Worm (Caenorhabditis elegans): ENCODE measurements around the gene Y57G11C.14.

The Y57G11C.14 gene

ce11 chrIV:14786374-14787136 lies 12.6 kb upstream of the Y57G11C.14 start, which contains the start of gene melo-1:
TSS of gene melo-1 (plus strand) at chrIV:14787031.
- TF ChIP-seq jun-1 (tag; optimal IDR thresholded peaks at IDR 0.05) (no peak), ZK546.5 (tag; optimal IDR thresholded peaks at IDR 0.05) (no peak), nhr-77 (tag; optimal IDR thresholded peaks at IDR 0.05) (no peak), fos-1 (tag; optimal IDR thresholded peaks at IDR 0.05) (no peak), ceh-82 (tag; optimal IDR thresholded peaks at IDR 0.05) (no peak), lsy-12 (tag; optimal IDR thresholded peaks at IDR 0.05) (no peak), elt-2 (tag; optimal IDR thresholded peaks at IDR 0.05) (peak; percentile 48), R02D3.7 (tag; optimal IDR thresholded peaks at IDR 0.05) (no peak), aly-2 (tag; optimal IDR thresholded peaks at IDR 0.05) (no peak), pha-4 (tag; optimal IDR thresholded peaks at IDR 0.05) (peak; percentile 76), nhr-28 (tag; optimal IDR thresholded peaks at IDR 0.05) (no peak), ama-1 (optimal IDR thresholded peaks at IDR 0.05) (no peak), nhr-76 (tag; optimal IDR thresholded peaks at IDR 0.05) (no peak), lin-15B (tag; optimal IDR thresholded peaks at IDR 0.05) (peak; percentile 42), nhr-25 (tag; optimal IDR thresholded peaks at IDR 0.05) (peak; percentile 22), mml-1 (tag; optimal IDR thresholded peaks at IDR 0.05) (no peak), tbx-2 (tag; optimal IDR thresholded peaks at IDR 0.05) (no peak), ztf-4 (tag; optimal IDR thresholded peaks at IDR 0.05) (no peak), zag-1 (tag; optimal IDR thresholded peaks at IDR 0.05) (no peak), nhr-12 (tag; optimal IDR thresholded peaks at IDR 0.05) (no peak), fkh-2 (tag; optimal IDR thresholded peaks at IDR 0.05) (no peak), nfya-1 (tag; optimal IDR thresholded peaks at IDR 0.05; ENCODE audit: insufficient read depth) (peak; percentile 81), egl-5 (tag; optimal IDR thresholded peaks at IDR 0.05) (no peak), ceh-16 (tag; optimal IDR thresholded peaks at IDR 0.05) (no peak), nhr-23 (tag; optimal IDR thresholded peaks at IDR 0.05) (peak; percentile 34), snpc-4 (tag; optimal IDR thresholded peaks at IDR 0.05) (peak; percentile 42), sea-2 (GFP tag; optimal IDR thresholded peaks at IDR 0.05) (no peak), hmg-11 (tag; optimal IDR thresholded peaks at IDR 0.05) (peak; percentile 73), elt-1 (tag; optimal IDR thresholded peaks at IDR 0.05) (no peak), pqm-1 (tag; optimal IDR thresholded peaks at IDR 0.05) (peak; percentile 2), ceh-28 (tag; optimal IDR thresholded peaks at IDR 0.05) (peak; percentile 28), ztf-11 (tag; optimal IDR thresholded peaks at IDR 0.05) (no peak), nhr-43 (tag; optimal IDR thresholded peaks at IDR 0.05; ENCODE audit: poor library complexity, severe bottlenecking) (no peak), fkh-10 (GFP tag; optimal IDR thresholded peaks at IDR 0.05) (no peak), ceh-9 (tag; optimal IDR thresholded peaks at IDR 0.05) (no peak)

- TF ChIP-seq nhr-77 (tag; optimal IDR thresholded peaks at IDR 0.05) (no peak), lin-15B (tag; optimal IDR thresholded peaks at IDR 0.05) (no peak), mml-1 (tag; optimal IDR thresholded peaks at IDR 0.05) (no peak), nhr-28 (tag; optimal IDR thresholded peaks at IDR 0.05) (no peak), pha-4 (tag; optimal IDR thresholded peaks at IDR 0.05) (peak; percentile 16), elt-2 (tag; optimal IDR thresholded peaks at IDR 0.05) (peak; percentile 23), elt-1 (tag; optimal IDR thresholded peaks at IDR 0.05) (no peak), skn-1 (tag; optimal IDR thresholded peaks at IDR 0.05) (no peak), lsy-12 (tag; optimal IDR thresholded peaks at IDR 0.05) (peak; percentile 10), ceh-28 (tag; optimal IDR thresholded peaks at IDR 0.05) (peak; percentile 28), aly-2 (tag; optimal IDR thresholded peaks at IDR 0.05) (no peak), nfya-1 (tag; optimal IDR thresholded peaks at IDR 0.05; ENCODE audit: insufficient read depth) (no peak), zag-1 (tag; optimal IDR thresholded peaks at IDR 0.05) (no peak), mdl-1 (tag; optimal IDR thresholded peaks at IDR 0.05) (no peak), ceh-82 (tag; optimal IDR thresholded peaks at IDR 0.05) (no peak), sea-2 (GFP tag; optimal IDR thresholded peaks at IDR 0.05) (no peak), unc-39 (tag; optimal IDR thresholded peaks at IDR 0.05) (no peak), nhr-25 (tag; optimal IDR thresholded peaks at IDR 0.05) (peak; percentile 8), nhr-76 (tag; optimal IDR thresholded peaks at IDR 0.05) (no peak), fos-1 (tag; optimal IDR thresholded peaks at IDR 0.05) (no peak), hmg-11 (tag; optimal IDR thresholded peaks at IDR 0.05) (no peak), tbx-2 (tag; optimal IDR thresholded peaks at IDR 0.05) (no peak), nhr-11 (tag; optimal IDR thresholded peaks at IDR 0.05) (no peak), ZK546.5 (tag; optimal IDR thresholded peaks at IDR 0.05) (no peak), nhr-23 (tag; optimal IDR thresholded peaks at IDR 0.05) (no peak), ceh-9 (tag; optimal IDR thresholded peaks at IDR 0.05) (no peak), jun-1 (tag; optimal IDR thresholded peaks at IDR 0.05) (no peak), eor-1 (tag; optimal IDR thresholded peaks at IDR 0.05) (no peak), ztf-4 (tag; optimal IDR thresholded peaks at IDR 0.05) (peak; percentile 6), elt-3 (tag; optimal IDR thresholded peaks at IDR 0.05) (no peak), nhr-67 (tag; optimal IDR thresholded peaks at IDR 0.05) (no peak), R02D3.7 (tag; optimal IDR thresholded peaks at IDR 0.05) (no peak), nhr-43 (tag; optimal IDR thresholded peaks at IDR 0.05; ENCODE audit: poor library complexity, severe bottlenecking) (peak; percentile 19), fkh-10 (GFP tag; optimal IDR thresholded peaks at IDR 0.05) (no peak), nhr-12 (tag; optimal IDR thresholded peaks at IDR 0.05) (no peak), pqm-1 (tag; optimal IDR thresholded peaks at IDR 0.05) (no peak), unc-62 (GFP tag; optimal IDR thresholded peaks at IDR 0.05) (no peak), fkh-2 (tag; optimal IDR thresholded peaks at IDR 0.05) (no peak), snpc-4 (tag; optimal IDR thresholded peaks at IDR 0.05) (no peak), ama-1 (optimal IDR thresholded peaks at IDR 0.05) (peak; percentile 61), ceh-16 (tag; optimal IDR thresholded peaks at IDR 0.05) (no peak), daf-12 (tag; optimal IDR thresholded peaks at IDR 0.05) (no peak), egl-5 (tag; optimal IDR thresholded peaks at IDR 0.05) (no peak)
Measured at ce11 chrIV:14790579-14790978, 8.5 kb upstream of the Y57G11C.14 start.

Measured in whole organism, L3 larva.